Worm (Caenorhabditis elegans): Measurements from ENCODE around the gene osm-1.

- TF ChIP-seq lin-11 (tag; optimal IDR thresholded peaks at IDR 0.05) = no peak
- TF ChIP-seq zag-1 (tag; optimal IDR thresholded peaks at IDR 0.05) = no peak
- TF ChIP-seq lin-39 (tag; optimal IDR thresholded peaks at IDR 0.05) = no peak
- no peak for TF ChIP-seq unc-55 (GFP tag; optimal IDR thresholded peaks at IDR 0.05)
- TF ChIP-seq alr-1 (tag; optimal IDR thresholded peaks at IDR 0.05) = no peak
- no peak for TF ChIP-seq Y55F3AM.14 (GFP tag; optimal IDR thresholded peaks at IDR 0.05)
- TF ChIP-seq nhr-6 (tag; optimal IDR thresholded peaks at IDR 0.05) = no peak
- no peak for TF ChIP-seq fos-1 (tag; optimal IDR thresholded peaks at IDR 0.05)
- TF ChIP-seq nhr-21 (tag; optimal IDR thresholded peaks at IDR 0.05) = no peak
- no peak for TF ChIP-seq egl-27 (tag; optimal IDR thresholded peaks at IDR 0.05)
- TF ChIP-seq nhr-129 (tag; optimal IDR thresholded peaks at IDR 0.05) = no peak
- TF ChIP-seq ztf-4 (tag; optimal IDR thresholded peaks at IDR 0.05) = no peak
- no peak for TF ChIP-seq ceh-16 (tag; optimal IDR thresholded peaks at IDR 0.05)
Observed at ce11 chrX:16519517-16519916, 21.0 kb upstream of the osm-1 start, which contains the start of gene T25D1.1.
